Fruit fly (Drosophila melanogaster): ENCODE data around the gene PKD.
A peak's percentile ranks its signal among the peaks of the same experiment; 100 is the strongest.

PKD gene

DNA sequence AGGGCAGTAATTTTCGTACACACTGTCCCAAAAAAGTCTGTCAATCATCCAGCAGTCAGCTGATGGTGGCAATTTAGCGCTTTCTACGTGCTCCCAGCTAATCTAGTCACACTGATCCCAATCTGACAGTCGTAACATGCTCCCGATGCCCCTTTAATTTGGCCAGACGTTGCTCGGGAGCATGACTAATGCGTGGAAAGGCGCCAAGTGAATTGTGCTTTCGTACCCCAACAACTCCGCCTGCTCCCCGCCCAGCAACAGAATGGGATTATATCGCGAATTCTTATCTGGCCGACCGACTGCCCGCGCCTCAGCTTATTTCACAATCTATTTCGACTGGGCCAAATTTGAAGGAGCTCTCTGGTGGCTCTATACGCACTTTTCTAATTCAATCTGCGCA is 36.8 kb downstream of the PKD start:
- no peak for TF ChIP-seq dl (GFP tag; optimal IDR thresholded peaks at IDR 0.05; ENCODE audit: insufficient read depth in 1 of 2, partially characterized antibody in 2 of 2)
- TF ChIP-seq Rel (GFP tag; optimal IDR thresholded peaks at IDR 0.05): no peak
- peak; percentile 61 for TF ChIP-seq Rel (tag; optimal IDR thresholded peaks at IDR 0.05)
- TF ChIP-seq h (GFP tag; optimal IDR thresholded peaks at IDR 0.05): peak; percentile 79

- TF ChIP-seq ey (GFP tag; optimal IDR thresholded peaks at IDR 0.05): no peak
- TF ChIP-seq dmrt93B (GFP tag; optimal IDR thresholded peaks at IDR 0.05): no peak
- TF ChIP-seq pan (optimal IDR thresholded peaks at IDR 0.05): no peak
- TF ChIP-seq Mio (GFP tag; optimal IDR thresholded peaks at IDR 0.05): no peak
- no peak for TF ChIP-seq Hnf4 (GFP tag; optimal IDR thresholded peaks at IDR 0.05)
Measured at dm6 chr3R:18276688-18277087, 37.5 kb downstream of the PKD start.

dm6 chr3R:18275113-18275782 is 39.0 kb downstream of the PKD start:
- TF ChIP-seq fru (GFP tag; optimal IDR thresholded peaks at IDR 0.05): no peak
- TF ChIP-seq Vsx2 (GFP tag; optimal IDR thresholded peaks at IDR 0.05; ENCODE audit: partially characterized antibody): no peak
- TF ChIP-seq brk (GFP tag; optimal IDR thresholded peaks at IDR 0.05): no peak
- peak; percentile 38 for TF ChIP-seq psq (GFP tag; optimal IDR thresholded peaks at IDR 0.05)
- TF ChIP-seq CrebA (GFP tag; optimal IDR thresholded peaks at IDR 0.05; ENCODE audit: borderline replicate concordance): no peak
- TF ChIP-seq rgr (GFP tag; optimal IDR thresholded peaks at IDR 0.05): peak; percentile 10
- peak; percentile 19 for TF ChIP-seq HLH106 (tag; optimal IDR thresholded peaks at IDR 0.05)
- TF ChIP-seq sv (GFP tag; optimal IDR thresholded peaks at IDR 0.05): no peak
- TF ChIP-seq tai (GFP tag; optimal IDR thresholded peaks at IDR 0.05): no peak
- no peak for TF ChIP-seq CG32264 (GFP tag; optimal IDR thresholded peaks at IDR 0.05)
- no peak for TF ChIP-seq dsf (GFP tag; optimal IDR thresholded peaks at IDR 0.05; ENCODE audit: borderline replicate concordance)
- peak in 1 of 2 experiments; percentile 42 for TF ChIP-seq foxo (GFP tag; optimal IDR thresholded peaks at IDR 0.05)
- TF ChIP-seq dmrt93B (GFP tag; optimal IDR thresholded peaks at IDR 0.05): no peak
- TF ChIP-seq Hr83 (GFP tag; optimal IDR thresholded peaks at IDR 0.05; ENCODE audit: poor library complexity, severe bottlenecking): no peak
- no peak for TF ChIP-seq jim (GFP tag; optimal IDR thresholded peaks at IDR 0.05)
- TF ChIP-seq ey (GFP tag; optimal IDR thresholded peaks at IDR 0.05): no peak
- peak; percentile 30 for TF ChIP-seq sage (GFP tag; optimal IDR thresholded peaks at IDR 0.05)
- TF ChIP-seq Hr78 (GFP tag; optimal IDR thresholded peaks at IDR 0.05): no peak
- TF ChIP-seq usp (GFP tag; optimal IDR thresholded peaks at IDR 0.05): no peak
- no peak for TF ChIP-seq pan (optimal IDR thresholded peaks at IDR 0.05)
- TF ChIP-seq N (GFP tag; optimal IDR thresholded peaks at IDR 0.05): no peak
- no peak for TF ChIP-seq Sp1 (GFP tag; optimal IDR thresholded peaks at IDR 0.05)
- peak; percentile 79 to 92 for TF ChIP-seq dl (GFP tag; optimal IDR thresholded peaks at IDR 0.05; ENCODE audit: insufficient read depth in 1 of 2, partially characterized antibody in 2 of 2)
- TF ChIP-seq Myc (optimal IDR thresholded peaks at IDR 0.05): no peak
- no peak for TF ChIP-seq Dfd (GFP tag; optimal IDR thresholded peaks at IDR 0.05)
- no peak for TF ChIP-seq CG9705 (GFP tag; optimal IDR thresholded peaks at IDR 0.05)
- TF ChIP-seq h (GFP tag; optimal IDR thresholded peaks at IDR 0.05): no peak
- no peak for TF ChIP-seq Hnf4 (GFP tag; optimal IDR thresholded peaks at IDR 0.05)
- TF ChIP-seq Dif (GFP tag; optimal IDR thresholded peaks at IDR 0.05; ENCODE audit: partially characterized antibody): peak; percentile 92
- TF ChIP-seq woc (GFP tag; optimal IDR thresholded peaks at IDR 0.05): no peak
- TF ChIP-seq OdsH (GFP tag; optimal IDR thresholded peaks at IDR 0.05): no peak
- TF ChIP-seq Jra (GFP tag; optimal IDR thresholded peaks at IDR 0.05): no peak
- TF ChIP-seq lola (GFP tag; optimal IDR thresholded peaks at IDR 0.05): no peak
- no peak for TF ChIP-seq br (GFP tag; optimal IDR thresholded peaks at IDR 0.05)
- peak; percentile 35 for TF ChIP-seq Rel (GFP tag; optimal IDR thresholded peaks at IDR 0.05)
- TF ChIP-seq Rel (tag; optimal IDR thresholded peaks at IDR 0.05): peak; percentile 96
- no peak for TF ChIP-seq GATAd (GFP tag; optimal IDR thresholded peaks at IDR 0.05)
- no peak for TF ChIP-seq Mio (GFP tag; optimal IDR thresholded peaks at IDR 0.05)
- no peak for TF ChIP-seq Abd-B (GFP tag; optimal IDR thresholded peaks at IDR 0.05)
